Fruit fly (Drosophila melanogaster): ENCODE measurements around the gene CG2750.

- TF ChIP-seq chm (GFP tag; IDR thresholded peaks at IDR 0.05) (no peak), danr (GFP tag; IDR thresholded peaks at IDR 0.05) (no peak), run (tag; optimal IDR thresholded peaks at IDR 0.05) (no peak), pzg (GFP tag; optimal IDR thresholded peaks at IDR 0.05) (no peak), abd-A (tag; optimal IDR thresholded peaks at IDR 0.05) (no peak), CG16813 (GFP tag; IDR thresholded peaks at IDR 0.05; ENCODE audit: partially characterized antibody) (no peak), Gsc (GFP tag; IDR thresholded peaks at IDR 0.05) (no peak), NC2β (GFP tag; optimal IDR thresholded peaks at IDR 0.05) (no peak), Hr78 (GFP tag; optimal IDR thresholded peaks at IDR 0.05) (no peak), CG6791 (GFP tag; IDR thresholded peaks at IDR 0.05; ENCODE audit: partially characterized antibody) (no peak), pita (GFP tag; optimal IDR thresholded peaks at IDR 0.05) (no peak), CG10565 (GFP tag; optimal IDR thresholded peaks at IDR 0.05) (no peak)
These were observed 34.3 kb upstream of the CG2750 start, which contains the start of gene moon for dm6 chrX:12072718-12073117.

Data from whole organism, embryonic.